Worm (Caenorhabditis elegans): ENCODE measurements around the gene eif-2Bdelta.

DNA sequence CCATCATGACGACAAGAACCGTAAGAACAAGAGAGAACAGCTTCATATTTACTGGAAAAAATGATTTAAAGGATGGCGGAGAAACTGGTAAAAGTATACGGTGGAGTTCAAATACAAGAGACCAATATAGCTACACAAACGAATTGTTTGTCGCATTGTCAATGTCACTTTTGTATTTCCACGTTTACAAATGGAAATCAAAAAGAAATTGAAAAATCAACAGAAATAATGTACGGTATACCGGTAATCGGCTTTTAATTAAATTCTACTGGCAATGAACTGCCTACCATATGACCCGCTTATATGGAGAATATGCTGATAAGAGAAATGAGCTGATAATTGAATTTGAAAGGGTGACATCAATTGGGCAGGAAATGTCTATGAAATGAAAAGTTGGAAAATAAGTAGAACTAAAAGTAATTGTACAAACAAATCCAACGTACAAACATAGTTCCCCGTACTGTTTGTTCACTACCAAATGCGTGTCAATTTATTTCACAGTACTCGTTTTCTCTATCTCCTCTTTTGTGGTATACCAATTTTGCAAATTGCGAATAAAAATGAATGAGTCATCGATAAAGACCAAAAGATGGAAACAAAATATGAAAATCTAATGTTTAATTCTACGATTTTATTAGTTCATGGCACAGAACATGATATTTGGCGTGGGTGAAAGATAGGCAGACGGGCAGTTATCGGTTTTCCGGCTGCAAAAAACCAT lies 22.0 kb upstream of the eif-2Bdelta start, which contains the start of gene K06A4.7:
- TF ChIP-seq mdl-1 (tag; optimal IDR thresholded peaks at IDR 0.05) (no peak), lsy-2 (tag; optimal IDR thresholded peaks at IDR 0.05) (no peak), blmp-1 (tag; optimal IDR thresholded peaks at IDR 0.05; ENCODE audit: insufficient read depth) (no peak), unc-55 (GFP tag; optimal IDR thresholded peaks at IDR 0.05) (no peak), nhr-237 (tag; optimal IDR thresholded peaks at IDR 0.05) (no peak), F13H6.1 (tag; optimal IDR thresholded peaks at IDR 0.05) (no peak), ZK546.5 (tag; optimal IDR thresholded peaks at IDR 0.05) (no peak), skn-1 (tag; optimal IDR thresholded peaks at IDR 0.05) (no peak), ama-1 (optimal IDR thresholded peaks at IDR 0.05) (no peak)
